Worm (Caenorhabditis elegans) whole organism, L1 larva: ENCODE measurements around the gene F23F1.2.
A peak's percentile ranks its signal among the peaks of the same experiment; 100 is the strongest.

Source experiments
- C16A3.4 ChIP-seq: fragments of 150-350 bp; optimal IDR thresholded peaks from 2 replicates; lab custom pipeline; 2014; ENCODE audit warnings: missing biosample characterization, missing genetic modification characterization
- F16B12.6 ChIP-seq: fragments of 150-350 bp; optimal IDR thresholded peaks from 2 replicates; lab custom pipeline; 2014; ENCODE audit warnings: missing biosample characterization, missing genetic modification characterization
- Y116A8C.19 ChIP-seq: sonication (generic microtip); optimal IDR thresholded peaks from 2 replicates; lab custom pipeline; 2016; ENCODE audit warnings: missing compliant biosample characterization, missing genetic modification characterization, borderline replicate concordance
- alr-1 ChIP-seq: fragments of 200-800 bp; sonication (Bioruptor generic); optimal IDR thresholded peaks from 2 replicates; lab custom pipeline; 2018; ENCODE audit warnings: borderline replicate concordance, mild to moderate bottlenecking, missing genetic modification characterization, missing compliant biosample characterization
- ama-1 ChIP-seq: fragments of 150-350 bp; optimal IDR thresholded peaks from 2 replicates; lab custom pipeline; 2014
- blmp-1 ChIP-seq: fragments of 150-350 bp; optimal IDR thresholded peaks from 2 replicates; lab custom pipeline; 2014; ENCODE audit warnings: missing biosample characterization, missing genetic modification characterization
- ceh-82 ChIP-seq, 3 experiments: fragments of 150-350 bp in 1 of 3; sonication (generic microtip) in 2 of 3; optimal IDR thresholded peaks; 2 replicates each; lab custom pipeline; 2014 to 2017; ENCODE audit warnings: missing biosample characterization in 3 of 3, missing genetic modification characterization in 3 of 3
- dpl-1 ChIP-seq, 3 experiments: fragments of 150-350 bp in 2 of 3; sonication (generic microtip) in 1 of 3; optimal IDR thresholded peaks; 2 replicates each; lab custom pipeline; 2014 to 2017; ENCODE audit warnings: missing biosample characterization in 3 of 3, missing genetic modification characterization in 3 of 3, missing genetic modification reagents in 3 of 3
- dsc-1 ChIP-seq: sonication (generic microtip); optimal IDR thresholded peaks from 2 replicates; lab custom pipeline; 2016; ENCODE audit warnings: mild to moderate bottlenecking, missing genetic modification characterization, missing compliant biosample characterization
- efl-1 ChIP-seq, 4 experiments: fragments of 150-350 bp; optimal IDR thresholded peaks in 3 of 4; peaks in 1 of 4; 1 replicate in 1 of 4; 2 replicates in 3 of 4; lab custom pipeline; 2014; ENCODE audit warnings: missing biosample characterization in 2 of 4, missing genetic modification characterization in 2 of 4, missing genetic modification reagents in 2 of 4
- egl-27 ChIP-seq, 2 experiments: fragments of 150-350 bp in 1 of 2; sonication (generic microtip); optimal IDR thresholded peaks; 3 replicates each; lab custom pipeline; 2017 to 2018; ENCODE audit warnings: missing biosample characterization in 2 of 2, missing genetic modification characterization in 2 of 2, missing genetic modification reagents in 2 of 2
- fkh-10 ChIP-seq: sonication (generic microtip); optimal IDR thresholded peaks from 2 replicates; lab custom pipeline; 2017; ENCODE audit warnings: missing biosample characterization, missing genetic modification reagents, missing genetic modification characterization
- grh-1 ChIP-seq: fragments of 200-800 bp; sonication (Bioruptor generic); IDR thresholded peaks from 2 replicates; pipeline ENCODE4 v1.3.6; 2022; ENCODE audit warnings: missing genetic modification reagents, missing genetic modification characterization, missing compliant biosample characterization
- hlh-17 ChIP-seq: fragments of 200-800 bp; sonication (Bioruptor generic); optimal IDR thresholded peaks from 2 replicates; lab custom pipeline; 2018; ENCODE audit warnings: missing genetic modification characterization, mild to moderate bottlenecking, missing compliant biosample characterization, moderate library complexity, borderline replicate concordance
- hpl-2 ChIP-seq: fragments of 150-350 bp; optimal IDR thresholded peaks from 2 replicates; lab custom pipeline; 2014; ENCODE audit warnings: missing biosample characterization, missing genetic modification reagents, missing genetic modification characterization
- isw-1 ChIP-seq: fragments of 200-800 bp; sonication (Bioruptor generic); IDR thresholded peaks from 2 replicates; pipeline ENCODE4 v1.3.6; 2022; ENCODE audit warnings: missing genetic modification characterization, missing compliant biosample characterization
- lin-14 ChIP-seq: fragments of 200-800 bp; sonication (Bioruptor generic); optimal IDR thresholded peaks from 2 replicates; lab custom pipeline; 2018; ENCODE audit warnings: mild to moderate bottlenecking, missing genetic modification characterization, moderate library complexity, missing compliant biosample characterization
- lin-15B ChIP-seq: fragments of 150-350 bp; sonication (generic microtip); optimal IDR thresholded peaks from 3 replicates; lab custom pipeline; 2014; ENCODE audit warnings: missing biosample characterization, missing genetic modification characterization
- lin-35 ChIP-seq, 2 experiments: fragments of 150-350 bp; optimal IDR thresholded peaks; 2 replicates each; lab custom pipeline; 2014; ENCODE audit warnings: missing biosample characterization in 2 of 2, missing genetic modification characterization in 2 of 2, missing genetic modification reagents in 2 of 2
- lin-39 ChIP-seq: fragments of 150-350 bp; optimal IDR thresholded peaks from 2 replicates; lab custom pipeline; 2014; ENCODE audit warnings: missing biosample characterization, missing genetic modification reagents, missing genetic modification characterization
- lsy-2 ChIP-seq, 2 experiments: fragments of 150-350 bp; optimal IDR thresholded peaks; 2 replicates each; lab custom pipeline; 2014; ENCODE audit warnings: missing biosample characterization in 2 of 2, missing genetic modification characterization in 2 of 2
- mab-9 ChIP-seq: fragments of 200-800 bp; sonication (Bioruptor generic); IDR thresholded peaks from 2 replicates; pipeline ENCODE4 v1.3.6; 2022; ENCODE audit warnings: missing genetic modification reagents, missing genetic modification characterization, missing compliant biosample characterization
- nhr-19 ChIP-seq: fragments of 200-800 bp; sonication (Bioruptor generic); conservative IDR thresholded peaks from 2 replicates; pipeline ENCODE4 v1.3.6; 2022; ENCODE audit warnings: missing genetic modification characterization, missing compliant biosample characterization
- nhr-28 ChIP-seq: fragments of 150-350 bp; optimal IDR thresholded peaks from 2 replicates; lab custom pipeline; 2014; ENCODE audit warnings: missing biosample characterization, missing genetic modification characterization
- nhr-47 ChIP-seq: sonication (generic microtip); optimal IDR thresholded peaks from 2 replicates; lab custom pipeline; 2016; ENCODE audit warnings: mild to moderate bottlenecking, missing genetic modification characterization, moderate library complexity, missing compliant biosample characterization
- nhr-71 ChIP-seq: sonication (generic microtip); optimal IDR thresholded peaks from 2 replicates; lab custom pipeline; 2016; ENCODE audit warnings: mild to moderate bottlenecking, missing genetic modification characterization, moderate library complexity, missing compliant biosample characterization
- pag-3 ChIP-seq: sonication (generic microtip); optimal IDR thresholded peaks from 2 replicates; lab custom pipeline; 2017; ENCODE audit warnings: missing genetic modification characterization, mild to moderate bottlenecking, missing compliant biosample characterization, antibody characterized with exemption, borderline replicate concordance; ENCODE audit not compliant: insufficient read depth
- pax-3 ChIP-seq: fragments of 200-800 bp; sonication (Bioruptor generic); optimal IDR thresholded peaks from 2 replicates; lab custom pipeline; 2018; ENCODE audit warnings: mild to moderate bottlenecking, missing genetic modification characterization, moderate library complexity, missing compliant biosample characterization
- pqm-1 ChIP-seq: sonication (generic microtip); optimal IDR thresholded peaks from 3 replicates; lab custom pipeline; 2017; ENCODE audit warnings: missing biosample characterization, missing genetic modification characterization
- skn-1 ChIP-seq: fragments of 150-350 bp; optimal IDR thresholded peaks from 2 replicates; lab custom pipeline; 2014; ENCODE audit warnings: missing biosample characterization, missing genetic modification characterization
- snpc-4 ChIP-seq: fragments of 150-350 bp; optimal IDR thresholded peaks from 2 replicates; lab custom pipeline; 2014; ENCODE audit warnings: missing biosample characterization, missing genetic modification characterization
- snu-23 ChIP-seq: sonication (generic microtip); optimal IDR thresholded peaks from 2 replicates; lab custom pipeline; 2016; ENCODE audit warnings: missing genetic modification characterization, missing compliant biosample characterization
- swsn-7 ChIP-seq: sonication (generic microtip); optimal IDR thresholded peaks from 2 replicates; lab custom pipeline; 2016; ENCODE audit warnings: missing genetic modification characterization, missing compliant biosample characterization
- tbx-2 ChIP-seq: sonication (generic microtip); optimal IDR thresholded peaks from 2 replicates; lab custom pipeline; 2016; ENCODE audit warnings: missing genetic modification characterization, missing compliant biosample characterization
- unc-86 ChIP-seq: sonication (generic microtip); optimal IDR thresholded peaks from 2 replicates; lab custom pipeline; 2016; ENCODE audit warnings: missing genetic modification characterization, missing compliant biosample characterization
- unc-98 ChIP-seq: fragments of 200-800 bp; sonication (Bioruptor generic); IDR thresholded peaks from 2 replicates; pipeline ENCODE4 v1.3.6; 2022; ENCODE audit warnings: missing genetic modification characterization, missing compliant biosample characterization
- vab-15 ChIP-seq: sonication (generic microtip); optimal IDR thresholded peaks from 2 replicates; lab custom pipeline; 2017; ENCODE audit warnings: missing genotype, mild to moderate bottlenecking, missing genetic modification characterization, missing compliant biosample characterization
- xbp-1 ChIP-seq: sonication (generic microtip); optimal IDR thresholded peaks from 2 replicates; lab custom pipeline; 2016; ENCODE audit warnings: missing genetic modification characterization, missing compliant biosample characterization
- zip-4 ChIP-seq: fragments of 200-800 bp; sonication (Bioruptor generic); optimal IDR thresholded peaks from 2 replicates; lab custom pipeline; 2018; ENCODE audit warnings: mild to moderate bottlenecking, missing genetic modification characterization, moderate library complexity, missing compliant biosample characterization

F23F1.2 gene

ce11 chrII:29578-29977, 4.4 kb upstream of the F23F1.2 start:
- TF ChIP-seq blmp-1 (tag; lab: Kevin White, UChicago) (peak; percentile 61), nhr-71 (no peak)
- TF ChIP-seq, all 84 proteins: peak for 1

- peak; percentile 27 for TF ChIP-seq snpc-4 (tag; lab: Kevin White, UChicago)
- TF ChIP-seq vab-15 (tag; lab: Kevin White, UChicago), result no peak
- peak in 1 of 2 experiments; percentile 74 for TF ChIP-seq lsy-2 (tag; optimal IDR thresholded peaks at IDR 0.05; lab: Kevin White, UChicago)
- no peak for TF ChIP-seq egl-27 (tag; optimal IDR thresholded peaks at IDR 0.05; lab: Kevin White, UChicago)
- TF ChIP-seq hpl-2, result no peak
- TF ChIP-seq ceh-82 (tag; optimal IDR thresholded peaks at IDR 0.05; lab: Kevin White, UChicago), result peak in 1 of 3 experiments; percentile 57
- TF ChIP-seq grh-1 (GFP tag; lab: Robert Waterston, UW), result no peak
- no peak for TF ChIP-seq alr-1 (tag; lab: Kevin White, UChicago)
- TF ChIP-seq C16A3.4 (tag; lab: Kevin White, UChicago), result peak; percentile 46
- TF ChIP-seq lin-35 (GFP tag; optimal IDR thresholded peaks at IDR 0.05; lab: Kevin White, UChicago), result peak; percentile 16 to 55
- TF ChIP-seq isw-1 (GFP tag; lab: Robert Waterston, UW), result no peak
- TF ChIP-seq zip-4 (GFP tag; lab: Kevin White, UChicago), result peak; percentile 43
- peak; percentile 2 for TF ChIP-seq nhr-47 (tag; lab: Kevin White, UChicago)
- no peak for TF ChIP-seq Y116A8C.19
- TF ChIP-seq skn-1 (tag; lab: Kevin White, UChicago), result peak; percentile 89
- TF ChIP-seq nhr-19 (GFP tag; lab: Robert Waterston, UW), result no peak
- TF ChIP-seq ama-1 (lab: Kevin White, UChicago), result no peak
- peak; percentile 29 to 51 for TF ChIP-seq efl-1 (optimal IDR thresholded peaks at IDR 0.05; lab: Kevin White, UChicago)
- TF ChIP-seq efl-1 (GFP tag; optimal IDR thresholded peaks at IDR 0.05 in 1 of 2; lab: Kevin White, UChicago), result peak; percentile 44 to 77
- no peak for TF ChIP-seq pag-3 (tag; lab: Kevin White, UChicago)
- no peak for TF ChIP-seq unc-98
- no peak for TF ChIP-seq hlh-17 (GFP tag; lab: Kevin White, UChicago)
- TF ChIP-seq dsc-1 (tag; lab: Kevin White, UChicago), result no peak
- no peak for TF ChIP-seq tbx-2 (tag; lab: Kevin White, UChicago)
- TF ChIP-seq snu-23 (GFP tag; lab: Kevin White, UChicago), result no peak
- TF ChIP-seq blmp-1 (tag; lab: Kevin White, UChicago), result peak; percentile 16
- no peak for TF ChIP-seq unc-86 (tag; lab: Kevin White, UChicago)
- TF ChIP-seq dpl-1 (GFP tag; optimal IDR thresholded peaks at IDR 0.05; lab: Kevin White, UChicago), result peak; percentile 1 to 58 (median 4)
- TF ChIP-seq swsn-7 (tag; lab: Kevin White, UChicago), result no peak
- no peak for TF ChIP-seq mab-9 (GFP tag; lab: Robert Waterston, UW)
- TF ChIP-seq fkh-10 (GFP tag; lab: Kevin White, UChicago), result no peak
- TF ChIP-seq nhr-28, result no peak
- TF ChIP-seq pqm-1, result no peak
- TF ChIP-seq lin-14 (GFP tag; lab: Kevin White, UChicago), result no peak
- no peak for TF ChIP-seq lin-39 (tag; lab: Kevin White, UChicago)
- TF ChIP-seq lin-15B (tag; lab: Kevin White, UChicago), result peak; percentile 22
- TF ChIP-seq xbp-1 (tag; lab: Kevin White, UChicago), result no peak
- TF ChIP-seq pax-3 (tag; lab: Kevin White, UChicago), result no peak
- TF ChIP-seq F16B12.6, result peak; percentile 17
- TF ChIP-seq, all 84 proteins: peak for 13
These were observed 2.5 kb upstream of the F23F1.2 start, which contains the start of the genes F23F1.5 and fbxc-54 for ce11 chrII:31521-31920. Gene F23F1.5 (minus strand): TSS chrII:31584. Gene fbxc-54 (plus strand): TSS chrII:31719.
